Fruit fly (Drosophila melanogaster): ENCODE data around the gene Inx2.
A peak's percentile ranks its signal among the peaks of the same experiment; 100 is the strongest.

The Inx2 gene

DNA sequence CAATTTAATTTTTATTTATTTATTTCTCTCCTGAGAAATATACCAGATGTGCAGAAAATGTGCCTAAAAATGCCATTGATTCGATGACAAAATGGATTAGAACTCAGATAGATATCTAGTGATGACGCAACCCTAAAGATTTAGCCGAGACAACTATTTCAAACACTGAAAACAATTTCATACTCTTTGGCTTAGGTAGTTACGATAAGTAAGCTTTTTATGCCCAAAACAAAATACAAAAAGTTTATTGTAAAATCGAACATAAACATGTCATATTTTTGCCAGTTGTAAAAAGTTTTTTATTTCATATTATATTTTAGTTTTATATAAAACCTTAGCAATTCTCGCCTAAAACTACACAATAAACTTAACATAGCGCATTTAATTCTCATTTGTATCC is 25.1 kb upstream of the Inx2 start, which contains the start of gene CG3040 (continued):
- TF ChIP-seq croc (GFP tag; conservative IDR thresholded peaks at IDR 0.05) (no peak), danr (GFP tag; IDR thresholded peaks at IDR 0.05) (no peak), Nf-YA (GFP tag; IDR thresholded peaks at IDR 0.05) (no peak), CG31224 (GFP tag; IDR thresholded peaks at IDR 0.05) (no peak), nom (GFP tag; optimal IDR thresholded peaks at IDR 0.05) (peak; percentile 9), cato (GFP tag; optimal IDR thresholded peaks at IDR 0.05; ENCODE audit: borderline replicate concordance) (no peak), sd (tag; optimal IDR thresholded peaks at IDR 0.05) (peak; percentile 33), mirr (GFP tag; optimal IDR thresholded peaks at IDR 0.05) (no peak), CG8359 (GFP tag; optimal IDR thresholded peaks at IDR 0.05; ENCODE audit: borderline replicate concordance) (no peak), Lim3 (GFP tag; IDR thresholded peaks at IDR 0.05) (no peak), CG43689 (GFP tag; IDR thresholded peaks at IDR 0.05) (no peak), org-1 (GFP tag; optimal IDR thresholded peaks at IDR 0.05) (no peak), gcm (GFP tag; optimal IDR thresholded peaks at IDR 0.05) (peak; percentile 28), CG15479 (GFP tag; optimal IDR thresholded peaks at IDR 0.05) (no peak), CG32532 (GFP tag; IDR thresholded peaks at IDR 0.05) (peak; percentile 63), CG17802 (tag; optimal IDR thresholded peaks at IDR 0.05) (no peak), CG12942 (GFP tag; optimal IDR thresholded peaks at IDR 0.05) (no peak), B-H2 (GFP tag; optimal IDR thresholded peaks at IDR 0.05) (peak; percentile 14), so (GFP tag; IDR thresholded peaks at IDR 0.05) (no peak), CG10654 (GFP tag; optimal IDR thresholded peaks at IDR 0.05) (peak; percentile 25), az2 (GFP tag; optimal IDR thresholded peaks at IDR 0.05) (peak; percentile 1), CG30403 (GFP tag; optimal IDR thresholded peaks at IDR 0.05) (peak; percentile 56), CG1233 (GFP tag; optimal IDR thresholded peaks at IDR 0.05) (peak; percentile 16), NC2β (GFP tag; optimal IDR thresholded peaks at IDR 0.05) (no peak), gt (GFP tag; IDR thresholded peaks at IDR 0.05) (no peak), Atf6 (GFP tag; IDR thresholded peaks at IDR 0.05) (no peak), pnt (GFP tag; optimal IDR thresholded peaks at IDR 0.05) (no peak), Fer2 (tag; optimal IDR thresholded peaks at IDR 0.05) (no peak), MESR4 (GFP tag; optimal IDR thresholded peaks at IDR 0.05) (no peak), gro (GFP tag; optimal IDR thresholded peaks at IDR 0.05) (peak; percentile 44), her (GFP tag; optimal IDR thresholded peaks at IDR 0.05) (no peak), Side (GFP tag; optimal IDR thresholded peaks at IDR 0.05) (no peak), D (optimal IDR thresholded peaks at IDR 0.05) (no peak), D (GFP tag; optimal IDR thresholded peaks at IDR 0.05) (no peak), CG9932 (GFP tag; IDR thresholded peaks at IDR 0.05) (peak; percentile 67), CG9817 (tag; optimal IDR thresholded peaks at IDR 0.05) (no peak), MBD-R2 (GFP tag; IDR thresholded peaks at IDR 0.05) (peak; percentile 63), CG18262 (tag; optimal IDR thresholded peaks at IDR 0.05) (peak; percentile 35), Oaz (GFP tag; IDR thresholded peaks at IDR 0.05) (no peak), CG5180 (GFP tag; optimal IDR thresholded peaks at IDR 0.05) (no peak), CG12659 (GFP tag; optimal IDR thresholded peaks at IDR 0.05) (peak; percentile 50), Taf1 (GFP tag; IDR thresholded peaks at IDR 0.05) (no peak), bsh (GFP tag; optimal IDR thresholded peaks at IDR 0.05) (peak in 1 of 2 experiments; percentile 36), Doc2 (GFP tag; IDR thresholded peaks at IDR 0.05) (no peak), NK7.1 (GFP tag; optimal IDR thresholded peaks at IDR 0.05) (no peak), hbn (GFP tag; IDR thresholded peaks at IDR 0.05; ENCODE audit: partially characterized antibody) (no peak; the same call in 1 of the 2 replicates), Ets97D (GFP tag; optimal IDR thresholded peaks at IDR 0.05) (peak; percentile 59), h (optimal IDR thresholded peaks at IDR 0.05) (no peak), CG11695 (GFP tag; IDR thresholded peaks at IDR 0.05) (peak; percentile 12; the same call in 1 of the 3 replicates), CG17612 (GFP tag; IDR thresholded peaks at IDR 0.05) (no peak), row (GFP tag; IDR thresholded peaks at IDR 0.05) (peak; percentile 74), shn (GFP tag; optimal IDR thresholded peaks at IDR 0.05) (no peak), CG14710 (tag; optimal IDR thresholded peaks at IDR 0.05) (peak; percentile 59)
